Worm (Caenorhabditis elegans): ENCODE results near the gene rfip-1.

Gene rfip-1

DNA sequence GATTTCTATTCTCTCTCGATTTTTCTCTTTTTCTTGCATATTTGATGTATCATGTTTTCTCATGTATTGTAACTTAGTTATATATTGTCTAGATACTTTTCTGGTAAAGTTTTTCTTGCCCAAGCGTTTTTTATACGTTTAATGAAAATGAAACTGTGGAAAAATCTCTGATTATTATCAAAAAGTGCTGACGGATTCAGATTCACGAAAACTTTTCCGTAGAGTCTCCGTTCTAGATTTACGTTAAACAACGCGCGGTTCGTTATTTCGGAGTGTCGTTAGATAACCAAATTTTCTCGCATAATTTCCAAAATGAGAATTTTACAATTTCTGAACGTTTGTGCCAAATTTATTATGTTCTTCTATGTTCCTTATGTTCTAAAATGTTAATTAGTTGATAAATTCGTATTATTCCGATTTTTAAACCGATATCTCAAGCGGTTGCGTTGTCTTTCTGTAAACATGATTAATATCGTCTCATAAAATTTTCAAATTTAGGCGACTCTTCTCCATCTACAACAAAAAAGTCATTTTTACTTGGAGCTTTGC lies 33.9 kb downstream of the rfip-1 start, which contains the start of gene ptp-2:
TSS of gene ptp-2 (plus strand) at position 499 of the 549 bp plus-strand sequence.
- TF ChIP-seq egl-5 (tag; optimal IDR thresholded peaks at IDR 0.05) (no peak), nhr-43 (tag; optimal IDR thresholded peaks at IDR 0.05; ENCODE audit: poor library complexity, severe bottlenecking) (peak; percentile 33), mml-1 (tag; optimal IDR thresholded peaks at IDR 0.05) (no peak), ztf-4 (tag; optimal IDR thresholded peaks at IDR 0.05) (no peak), R02D3.7 (tag; optimal IDR thresholded peaks at IDR 0.05) (no peak), ceh-16 (tag; optimal IDR thresholded peaks at IDR 0.05) (no peak), unc-39 (tag; optimal IDR thresholded peaks at IDR 0.05) (no peak), snpc-4 (tag; optimal IDR thresholded peaks at IDR 0.05) (no peak), nhr-25 (tag; optimal IDR thresholded peaks at IDR 0.05) (no peak), nhr-11 (tag; optimal IDR thresholded peaks at IDR 0.05) (no peak), nhr-23 (tag; optimal IDR thresholded peaks at IDR 0.05) (peak; percentile 41), zag-1 (tag; optimal IDR thresholded peaks at IDR 0.05) (no peak), daf-12 (tag; optimal IDR thresholded peaks at IDR 0.05) (no peak), ZK546.5 (tag; optimal IDR thresholded peaks at IDR 0.05) (no peak), ztf-11 (tag; optimal IDR thresholded peaks at IDR 0.05) (no peak), nhr-76 (tag; optimal IDR thresholded peaks at IDR 0.05) (no peak), ceh-9 (tag; optimal IDR thresholded peaks at IDR 0.05) (no peak), elt-2 (tag; optimal IDR thresholded peaks at IDR 0.05) (peak; percentile 0), fkh-2 (tag; optimal IDR thresholded peaks at IDR 0.05) (no peak), elt-1 (tag; optimal IDR thresholded peaks at IDR 0.05) (no peak), tbx-2 (tag; optimal IDR thresholded peaks at IDR 0.05) (no peak), sea-2 (GFP tag; optimal IDR thresholded peaks at IDR 0.05) (no peak), fos-1 (tag; optimal IDR thresholded peaks at IDR 0.05) (no peak), nhr-67 (tag; optimal IDR thresholded peaks at IDR 0.05) (no peak), nhr-77 (tag; optimal IDR thresholded peaks at IDR 0.05) (no peak), lin-39 (tag; optimal IDR thresholded peaks at IDR 0.05) (no peak), jun-1 (tag; optimal IDR thresholded peaks at IDR 0.05) (no peak), nhr-12 (tag; optimal IDR thresholded peaks at IDR 0.05) (no peak), aly-2 (tag; optimal IDR thresholded peaks at IDR 0.05) (no peak), nhr-28 (tag; optimal IDR thresholded peaks at IDR 0.05) (no peak), fkh-10 (GFP tag; optimal IDR thresholded peaks at IDR 0.05) (no peak), ceh-82 (tag; optimal IDR thresholded peaks at IDR 0.05) (no peak), nfya-1 (tag; optimal IDR thresholded peaks at IDR 0.05; ENCODE audit: insufficient read depth) (peak; percentile 47), pha-4 (tag; optimal IDR thresholded peaks at IDR 0.05) (peak; percentile 51), hmg-11 (tag; optimal IDR thresholded peaks at IDR 0.05) (peak; percentile 11), egl-27 (tag; optimal IDR thresholded peaks at IDR 0.05) (no peak), lsy-12 (tag; optimal IDR thresholded peaks at IDR 0.05) (no peak), ama-1 (optimal IDR thresholded peaks at IDR 0.05) (no peak), elt-3 (tag; optimal IDR thresholded peaks at IDR 0.05) (no peak), unc-62 (GFP tag; optimal IDR thresholded peaks at IDR 0.05) (no peak), mdl-1 (tag; optimal IDR thresholded peaks at IDR 0.05) (no peak), eor-1 (tag; optimal IDR thresholded peaks at IDR 0.05) (no peak), ceh-28 (tag; optimal IDR thresholded peaks at IDR 0.05) (no peak), pqm-1 (tag; optimal IDR thresholded peaks at IDR 0.05) (no peak), lin-15B (tag; optimal IDR thresholded peaks at IDR 0.05) (peak; percentile 43)

DNA sequence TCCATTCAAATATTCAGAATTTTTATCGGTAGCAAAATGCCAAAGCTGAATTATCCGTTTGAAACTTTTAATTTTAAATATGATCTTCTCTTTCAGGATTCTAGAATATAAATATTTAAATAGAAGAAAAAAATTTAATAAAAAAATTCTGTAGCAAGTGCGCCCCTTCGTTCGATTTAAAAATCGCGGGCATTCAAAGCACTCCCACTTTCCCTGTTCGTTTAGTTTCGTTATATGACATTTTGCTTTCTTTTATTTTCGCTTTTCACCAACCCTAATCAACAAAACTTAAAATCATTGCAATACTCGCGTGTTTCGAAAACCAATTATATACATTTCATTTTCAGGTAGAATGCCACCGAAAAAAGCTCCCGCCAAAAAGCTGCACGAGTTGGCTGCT lies 37.3 kb downstream of the rfip-1 start, which contains the start of gene vrk-1:
TSS of gene vrk-1 (plus strand) at position 348 of the 400 bp plus-strand sequence.
- TF ChIP-seq elt-1 (tag; optimal IDR thresholded peaks at IDR 0.05) (no peak), ztf-11 (tag; optimal IDR thresholded peaks at IDR 0.05) (no peak), lsy-12 (tag; optimal IDR thresholded peaks at IDR 0.05) (no peak), fos-1 (tag; optimal IDR thresholded peaks at IDR 0.05) (no peak), fkh-2 (tag; optimal IDR thresholded peaks at IDR 0.05) (no peak), nhr-12 (tag; optimal IDR thresholded peaks at IDR 0.05) (no peak), ceh-28 (tag; optimal IDR thresholded peaks at IDR 0.05) (no peak), pqm-1 (tag; optimal IDR thresholded peaks at IDR 0.05) (no peak)
